Worm (Caenorhabditis elegans): Measurements from ENCODE around the gene lron-15.
A peak's percentile ranks its signal among the peaks of the same experiment; 100 is the strongest.

Gene lron-15

DNA sequence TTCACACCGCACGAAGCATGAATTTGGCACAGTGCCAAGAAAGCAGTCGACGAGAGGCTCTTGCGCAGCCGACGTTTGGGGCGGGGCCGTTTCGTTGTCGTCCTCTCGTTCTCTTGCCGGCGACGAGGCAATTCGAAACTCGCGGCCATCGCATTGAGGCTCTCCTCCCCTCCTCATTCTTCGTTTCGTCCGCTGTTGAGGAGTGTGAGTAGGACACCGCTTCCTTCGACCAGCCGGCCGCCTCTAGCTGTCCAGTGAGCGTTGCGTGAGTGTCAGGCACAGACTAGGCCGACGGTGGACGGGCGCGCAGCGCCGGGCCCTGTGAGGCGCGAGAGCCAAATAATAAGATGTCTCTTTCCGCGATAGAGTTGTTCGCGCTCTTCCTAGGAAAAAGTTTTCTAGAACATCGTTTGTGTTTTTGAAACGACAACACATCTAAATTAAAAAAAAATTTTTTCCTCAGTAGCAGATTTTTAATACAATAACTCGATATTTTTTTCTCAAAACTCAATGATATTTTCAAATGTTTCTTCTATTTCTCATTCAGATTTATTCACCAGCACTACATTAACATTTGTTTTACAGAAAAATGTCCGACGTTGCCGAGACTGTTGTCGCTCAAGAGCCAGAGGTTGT lies 52.8 kb downstream of the lron-15 start, which contains the start of the genes T28D9.11 and T28D9.1 (continued):
- TF ChIP-seq nhr-80 (tag; optimal IDR thresholded peaks at IDR 0.05) = no peak
- peak; percentile 83 for TF ChIP-seq snpc-4 (GFP tag; optimal IDR thresholded peaks at IDR 0.05)
- TF ChIP-seq snpc-4 (tag; optimal IDR thresholded peaks at IDR 0.05) = peak; percentile 76 to 91 (median 84)
- TF ChIP-seq akir-1 (GFP tag; optimal IDR thresholded peaks at IDR 0.05) = no peak
- TF ChIP-seq lag-1 (GFP tag; IDR thresholded peaks at IDR 0.05) = no peak
- TF ChIP-seq sdz-38 (tag; optimal IDR thresholded peaks at IDR 0.05) = no peak
- TF ChIP-seq egl-44 (GFP tag; IDR thresholded peaks at IDR 0.05) = peak; percentile 35; the same call in 1 of the 2 replicates
- TF ChIP-seq mxl-1 (tag; optimal IDR thresholded peaks at IDR 0.05) = no peak
- no peak for TF ChIP-seq ama-1 (optimal IDR thresholded peaks at IDR 0.05)
- TF ChIP-seq ama-1 (GFP tag; optimal IDR thresholded peaks at IDR 0.05) = no peak
- TF ChIP-seq nhr-120 (GFP tag; IDR thresholded peaks at IDR 0.05) = no peak
- no peak for TF ChIP-seq rec-8 (tag; optimal IDR thresholded peaks at IDR 0.05)
- peak; percentile 46; the same call in 1 of the 2 replicates for TF ChIP-seq K11D2.4 (GFP tag; IDR thresholded peaks at IDR 0.05)
- no peak for TF ChIP-seq ztf-26 (tag; optimal IDR thresholded peaks at IDR 0.05)
- peak; percentile 49 for TF ChIP-seq F33H1.4 (GFP tag; IDR thresholded peaks at IDR 0.05)
- TF ChIP-seq unc-62 (GFP tag; optimal IDR thresholded peaks at IDR 0.05) = no peak
- no peak for TF ChIP-seq sea-2 (GFP tag; IDR thresholded peaks at IDR 0.05)
- no peak; the same call in none of the 2 replicates for TF ChIP-seq D2030.7 (GFP tag; IDR thresholded peaks at IDR 0.05)
- no peak for TF ChIP-seq F22D6.2 (tag; optimal IDR thresholded peaks at IDR 0.05)
- no peak for TF ChIP-seq hsf-1 (GFP tag; IDR thresholded peaks at IDR 0.05)
- TF ChIP-seq hmg-1.2 (GFP tag; IDR thresholded peaks at IDR 0.05) = peak; percentile 28; the same call in 1 of the 2 replicates
- TF ChIP-seq mcd-1 (GFP tag; IDR thresholded peaks at IDR 0.05) = peak; percentile 66
- no peak for TF ChIP-seq lsy-27 (tag; optimal IDR thresholded peaks at IDR 0.05; ENCODE audit: borderline replicate concordance, insufficient read depth)
- peak; percentile 11 for TF ChIP-seq F52B5.7 (tag; optimal IDR thresholded peaks at IDR 0.05)
- TF ChIP-seq lin-40 (tag; optimal IDR thresholded peaks at IDR 0.05) = peak; percentile 22
- no peak for TF ChIP-seq sptf-2 (GFP tag; optimal IDR thresholded peaks at IDR 0.05)
- no peak for TF ChIP-seq let-526 (GFP tag; IDR thresholded peaks at IDR 0.05)
- TF ChIP-seq hlh-12 (tag; optimal IDR thresholded peaks at IDR 0.05) = no peak
- TF ChIP-seq dox-1 (GFP tag; IDR thresholded peaks at IDR 0.05) = peak; percentile 66
- TF ChIP-seq xnd-1 (tag; optimal IDR thresholded peaks at IDR 0.05) = no peak
- TF ChIP-seq ztf-22 (GFP tag; optimal IDR thresholded peaks at IDR 0.05) = peak; percentile 43
- TF ChIP-seq ceh-58 (GFP tag; IDR thresholded peaks at IDR 0.05) = no peak

DNA sequence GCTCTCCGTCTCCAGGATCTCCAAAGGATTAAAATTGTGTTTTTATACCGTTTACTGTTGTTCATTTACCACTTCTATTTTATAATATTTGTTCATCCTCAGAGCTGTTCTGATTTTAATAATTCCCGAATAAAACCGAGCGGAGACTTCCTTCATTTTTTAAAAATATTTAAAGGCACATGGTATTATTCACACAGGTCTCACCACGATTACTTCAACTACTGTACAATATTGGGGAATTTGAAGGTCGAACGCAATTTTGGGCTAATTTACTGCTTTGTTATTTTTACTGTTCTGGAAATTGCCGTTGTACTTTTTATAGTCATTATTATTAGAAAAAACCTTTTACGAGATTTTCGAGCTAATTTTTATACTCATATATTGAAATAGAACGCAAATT lies 53.5 kb downstream of the lron-15 start:
- TF ChIP-seq B0336.3 (GFP tag; IDR thresholded peaks at IDR 0.05) (peak; percentile 28; the same call in 1 of the 2 replicates), rec-8 (tag; optimal IDR thresholded peaks at IDR 0.05) (no peak), hsf-1 (GFP tag; IDR thresholded peaks at IDR 0.05) (peak; percentile 63; the same call in 1 of the 2 replicates), ceh-27 (GFP tag; optimal IDR thresholded peaks at IDR 0.05) (no peak), nhr-90 (tag; optimal IDR thresholded peaks at IDR 0.05) (no peak), ceh-79 (tag; optimal IDR thresholded peaks at IDR 0.05) (no peak), F49E8.2 (tag; optimal IDR thresholded peaks at IDR 0.05; ENCODE audit: insufficient read depth) (peak; percentile 93), athp-1 (tag; optimal IDR thresholded peaks at IDR 0.05) (peak; percentile 81), bed-1 (GFP tag; IDR thresholded peaks at IDR 0.05) (no peak), die-1 (tag; optimal IDR thresholded peaks at IDR 0.05) (peak; percentile 49), attf-3 (GFP tag; conservative IDR thresholded peaks at IDR 0.05) (no peak), attf-6 (GFP tag; IDR thresholded peaks at IDR 0.05) (peak; percentile 78), ceh-40 (GFP tag; IDR thresholded peaks at IDR 0.05) (0 out of 2 replicates have a peak, but pooled peaks have one; percentile 74), F55B11.4 (tag; optimal IDR thresholded peaks at IDR 0.05; ENCODE audit: borderline replicate concordance, insufficient read depth) (no peak), snpc-3.4 (tag; optimal IDR thresholded peaks at IDR 0.05) (peak; percentile 42), sptf-2 (GFP tag; optimal IDR thresholded peaks at IDR 0.05) (no peak), ztf-28 (GFP tag; IDR thresholded peaks at IDR 0.05) (no peak), C17E4.6 (GFP tag; IDR thresholded peaks at IDR 0.05) (0 out of 2 replicates have a peak, but pooled peaks have one; percentile 66), C06A6.2 (GFP tag; conservative IDR thresholded peaks at IDR 0.05) (no peak), snpc-4 (GFP tag; optimal IDR thresholded peaks at IDR 0.05) (no peak), snpc-4 (tag; optimal IDR thresholded peaks at IDR 0.05) (no peak), dox-1 (GFP tag; IDR thresholded peaks at IDR 0.05) (no peak), tbp1 (GFP tag; optimal IDR thresholded peaks at IDR 0.05) (peak; percentile 58)
